Fruit fly (Drosophila melanogaster): ENCODE measurements around the gene eIF4E1.

eIF4E1 gene

dm6 chr3L:9360217-9360692, 42.0 kb downstream of the eIF4E1 start, which contains the start of gene Pdxk:
Pdxk (plus strand) TSS chr3L:9360316.
- TF ChIP-seq fru (optimal IDR thresholded peaks at IDR 0.05), result no peak
- no peak for TF ChIP-seq tup (GFP tag; optimal IDR thresholded peaks at IDR 0.05)
- TF ChIP-seq br (optimal IDR thresholded peaks at IDR 0.05), result no peak
- no peak for TF ChIP-seq CG10979 (tag; optimal IDR thresholded peaks at IDR 0.05)
- no peak for TF ChIP-seq CG9727 (GFP tag; optimal IDR thresholded peaks at IDR 0.05)
- TF ChIP-seq odd (GFP tag; optimal IDR thresholded peaks at IDR 0.05), result peak; percentile 53
- no peak for TF ChIP-seq MTF-1 (GFP tag; optimal IDR thresholded peaks at IDR 0.05; ENCODE audit: borderline replicate concordance)
- TF ChIP-seq CrebB (tag; optimal IDR thresholded peaks at IDR 0.05), result peak; percentile 45
- peak; percentile 48; the same call in 2 of the 3 replicates for TF ChIP-seq row (GFP tag; IDR thresholded peaks at IDR 0.05)
- peak; percentile 26 for TF ChIP-seq CG13894 (tag; optimal IDR thresholded peaks at IDR 0.05)
- TF ChIP-seq schlank (tag; optimal IDR thresholded peaks at IDR 0.05), result no peak
- TF ChIP-seq CG10543 (GFP tag; optimal IDR thresholded peaks at IDR 0.05), result peak; percentile 94
- TF ChIP-seq CG6272 (GFP tag; IDR thresholded peaks at IDR 0.05), result no peak
- no peak for TF ChIP-seq CG17328 (GFP tag; IDR thresholded peaks at IDR 0.05)
- 0 out of 2 replicates have a peak, but pooled peaks have one; percentile 5 for TF ChIP-seq Adf1 (GFP tag; IDR thresholded peaks at IDR 0.05)
- TF ChIP-seq kay (GFP tag; optimal IDR thresholded peaks at IDR 0.05), result peak; percentile 34
- no peak for TF ChIP-seq nmo (GFP tag; optimal IDR thresholded peaks at IDR 0.05)
- peak; percentile 68 for TF ChIP-seq CG17186 (GFP tag; optimal IDR thresholded peaks at IDR 0.05)
- TF ChIP-seq fu2 (GFP tag; optimal IDR thresholded peaks at IDR 0.05), result no peak
- no peak for TF ChIP-seq Lhr (GFP tag; optimal IDR thresholded peaks at IDR 0.05)
- TF ChIP-seq H15 (GFP tag; IDR thresholded peaks at IDR 0.05), result no peak
- peak in 1 of 2 experiments; percentile 91 for TF ChIP-seq Pdp1 (GFP tag; optimal IDR thresholded peaks at IDR 0.05)
- no peak for TF ChIP-seq prd (optimal IDR thresholded peaks at IDR 0.05)
- TF ChIP-seq prd (GFP tag; IDR thresholded peaks at IDR 0.05), result no peak
- no peak for TF ChIP-seq D (optimal IDR thresholded peaks at IDR 0.05)
- TF ChIP-seq D (GFP tag; optimal IDR thresholded peaks at IDR 0.05), result no peak
- 0 out of 2 replicates have a peak, but pooled peaks have one; percentile 22 for TF ChIP-seq CG4360 (GFP tag; IDR thresholded peaks at IDR 0.05)
- TF ChIP-seq CG12299 (tag; optimal IDR thresholded peaks at IDR 0.05), result peak; percentile 28
- no peak for TF ChIP-seq ro (GFP tag; IDR thresholded peaks at IDR 0.05)
- TF ChIP-seq run (tag; optimal IDR thresholded peaks at IDR 0.05), result no peak
- peak; percentile 63 for TF ChIP-seq gfzf (GFP tag; optimal IDR thresholded peaks at IDR 0.05)
- TF ChIP-seq Kr (GFP tag; optimal IDR thresholded peaks at IDR 0.05), result no peak
- peak; percentile 31 for TF ChIP-seq Fer1 (GFP tag; optimal IDR thresholded peaks at IDR 0.05)
- TF ChIP-seq HLH3B (GFP tag; IDR thresholded peaks at IDR 0.05), result no peak
- no peak for TF ChIP-seq Hr51 (GFP tag; optimal IDR thresholded peaks at IDR 0.05)
- no peak for TF ChIP-seq Aef1 (GFP tag; IDR thresholded peaks at IDR 0.05)
- TF ChIP-seq CG11504 (tag; optimal IDR thresholded peaks at IDR 0.05), result no peak
- peak; percentile 46; the same call in 1 of the 3 replicates for TF ChIP-seq gce (GFP tag; IDR thresholded peaks at IDR 0.05)
- TF ChIP-seq E2f1 (GFP tag; IDR thresholded peaks at IDR 0.05), result peak; percentile 10; the same call in 1 of the 2 replicates
- peak in 1 of 2 experiments; percentile 43 for TF ChIP-seq Trl (optimal IDR thresholded peaks at IDR 0.05)
- TF ChIP-seq Trl (GFP tag; optimal IDR thresholded peaks at IDR 0.05), result no peak
- peak; percentile 37; the same call in 1 of the 2 replicates for TF ChIP-seq E2f2 (GFP tag; IDR thresholded peaks at IDR 0.05)
- peak; percentile 74 for TF ChIP-seq cg (GFP tag; optimal IDR thresholded peaks at IDR 0.05)
- no peak for TF ChIP-seq CG30403 (GFP tag; optimal IDR thresholded peaks at IDR 0.05)
- no peak for TF ChIP-seq CG10431 (GFP tag; optimal IDR thresholded peaks at IDR 0.05)
- no peak for TF ChIP-seq CG7556 (GFP tag; optimal IDR thresholded peaks at IDR 0.05)
- TF ChIP-seq ranshi (GFP tag; IDR thresholded peaks at IDR 0.05), result no peak
- no peak for TF ChIP-seq Vsx1 (GFP tag; optimal IDR thresholded peaks at IDR 0.05)
- no peak for TF ChIP-seq her (GFP tag; optimal IDR thresholded peaks at IDR 0.05)
- peak; percentile 24 for TF ChIP-seq BtbVII (GFP tag; optimal IDR thresholded peaks at IDR 0.05)
- TF ChIP-seq Elba2 (GFP tag; optimal IDR thresholded peaks at IDR 0.05), result no peak
- no peak for TF ChIP-seq zfh2 (GFP tag; optimal IDR thresholded peaks at IDR 0.05)
